Worm (Caenorhabditis elegans): ENCODE measurements around the gene F20D6.15.

- TF ChIP-seq B0035.1 (tag; optimal IDR thresholded peaks at IDR 0.05), result no peak
- TF ChIP-seq dpl-1 (GFP tag; optimal IDR thresholded peaks at IDR 0.05), result no peak
- no peak for TF ChIP-seq aptf-3 (GFP tag; IDR thresholded peaks at IDR 0.05)
- no peak for TF ChIP-seq F49E8.2 (tag; optimal IDR thresholded peaks at IDR 0.05; ENCODE audit: insufficient read depth)
- no peak for TF ChIP-seq unc-62 (GFP tag; optimal IDR thresholded peaks at IDR 0.05)
- TF ChIP-seq B0261.1 (tag; optimal IDR thresholded peaks at IDR 0.05), result no peak
- no peak for TF ChIP-seq mes-4 (tag; optimal IDR thresholded peaks at IDR 0.05)
- no peak for TF ChIP-seq hrde-1 (tag; optimal IDR thresholded peaks at IDR 0.05; ENCODE audit: borderline replicate concordance)
- no peak for TF ChIP-seq B0019.2 (GFP tag; conservative IDR thresholded peaks at IDR 0.05)
- no peak for TF ChIP-seq hmg-1.2 (GFP tag; IDR thresholded peaks at IDR 0.05)
These were observed 19.9 kb downstream of the F20D6.15 start, which contains the start of gene F20D6.8 for ce11 chrV:8168219-8168962.
